Worm (Caenorhabditis elegans) whole organism, young adult: ENCODE results near the gene K10F12.7.

Experiments
- B0035.1 ChIP-seq: sonication (generic microtip); optimal IDR thresholded peaks from 2 replicates; lab custom pipeline; 2016; ENCODE audit warnings: missing genetic modification characterization, mild to moderate bottlenecking, missing compliant biosample characterization, missing genotype, missing genetic modification reagents
- B0261.1 ChIP-seq: sonication (generic microtip); optimal IDR thresholded peaks from 2 replicates; lab custom pipeline; 2016; ENCODE audit warnings: mild to moderate bottlenecking, missing genetic modification characterization, moderate library complexity, missing compliant biosample characterization
- B0336.3 ChIP-seq: fragments of 200-800 bp; sonication (Bioruptor generic); IDR thresholded peaks from 2 replicates; pipeline ENCODE4 v1.3.6; 2022; ENCODE audit warnings: missing genetic modification characterization, missing compliant biosample characterization
- F23B12.7 ChIP-seq: sonication (generic microtip); optimal IDR thresholded peaks from 2 replicates; lab custom pipeline; 2017; ENCODE audit warnings: missing genetic modification characterization, mild to moderate bottlenecking, missing compliant biosample characterization, antibody characterized with exemption, moderate library complexity; ENCODE audit not compliant: insufficient read depth
- F52B5.7 ChIP-seq: sonication (generic microtip); optimal IDR thresholded peaks from 2 replicates; lab custom pipeline; 2016; ENCODE audit warnings: mild to moderate bottlenecking, missing genetic modification characterization, missing compliant biosample characterization
- F57C9.4 ChIP-seq: sonication (generic microtip); optimal IDR thresholded peaks from 2 replicates; lab custom pipeline; 2017; ENCODE audit warnings: mild to moderate bottlenecking, missing genetic modification characterization, missing compliant biosample characterization
- K12H6.12 ChIP-seq: fragments of 200-800 bp; sonication (Bioruptor generic); optimal IDR thresholded peaks from 2 replicates; lab custom pipeline; 2018; ENCODE audit warnings: mild to moderate bottlenecking, missing genetic modification characterization, missing compliant biosample characterization
- Y67H2A.10 ChIP-seq: fragments of 200-800 bp; sonication (Bioruptor generic); conservative IDR thresholded peaks from 2 replicates; pipeline ENCODE4 v1.3.6; 2022; ENCODE audit warnings: missing genetic modification reagents, missing genetic modification characterization, missing compliant biosample characterization
- Y79H2A.3 ChIP-seq: fragments of 200-800 bp; sonication (Bioruptor generic); conservative IDR thresholded peaks from 2 replicates; pipeline ENCODE4 v1.3.6; 2022; ENCODE audit warnings: missing genetic modification reagents, missing genetic modification characterization, missing compliant biosample characterization
- ama-1 ChIP-seq, 3 experiments: fragments of 150-350 bp in 1 of 3; sonication (generic microtip) in 2 of 3; optimal IDR thresholded peaks; 2 replicates each; lab custom pipeline; 2014 to 2018; ENCODE audit warnings: missing biosample characterization in 2 of 3, missing genetic modification characterization in 2 of 3, missing genetic modification reagents in 2 of 3
- aptf-3 ChIP-seq: fragments of 200-800 bp; sonication (Bioruptor generic); IDR thresholded peaks from 2 replicates; pipeline ENCODE4 v1.3.6; 2022; ENCODE audit warnings: missing genetic modification characterization, missing compliant biosample characterization
- attf-3 ChIP-seq: fragments of 200-800 bp; sonication (Bioruptor generic); conservative IDR thresholded peaks from 2 replicates; pipeline ENCODE4 v1.3.6; 2022; ENCODE audit warnings: missing genetic modification reagents, missing genetic modification characterization, missing compliant biosample characterization
- cebp-1 ChIP-seq, 2 experiments: fragments of 200-800 bp in 1 of 2; sonication (Bioruptor generic) in 1 of 2; sonication (generic microtip) in 1 of 2; IDR thresholded peaks in 1 of 2; optimal IDR thresholded peaks in 1 of 2; 2 replicates each; pipeline versions ENCODE4 v1.3.6 to Lab custom; 2017 to 2022; ENCODE audit warnings: missing compliant biosample characterization in 2 of 2, missing genetic modification characterization in 2 of 2, mild to moderate bottlenecking in 1 of 2, missing genetic modification reagents in 1 of 2, moderate library complexity in 1 of 2
- cebp-2 ChIP-seq: fragments of 200-800 bp; sonication (Bioruptor generic); IDR thresholded peaks from 2 replicates; pipeline ENCODE4 v1.3.6; 2022; ENCODE audit warnings: missing genetic modification characterization, missing compliant biosample characterization
- ceh-27 ChIP-seq: fragments of 200-800 bp; sonication (Bioruptor generic); optimal IDR thresholded peaks from 2 replicates; lab custom pipeline; 2018; ENCODE audit warnings: mild to moderate bottlenecking, missing genetic modification characterization, moderate library complexity, missing compliant biosample characterization
- chd-7 ChIP-seq: sonication (generic microtip); optimal IDR thresholded peaks from 2 replicates; lab custom pipeline; 2016; ENCODE audit warnings: mild to moderate bottlenecking, missing genetic modification characterization, moderate library complexity, missing compliant biosample characterization
- die-1 ChIP-seq: sonication (generic microtip); optimal IDR thresholded peaks from 2 replicates; lab custom pipeline; 2016; ENCODE audit warnings: missing genotype, mild to moderate bottlenecking, missing genetic modification characterization, missing compliant biosample characterization
- egl-18 ChIP-seq: fragments of 200-800 bp; sonication (Bioruptor generic); IDR thresholded peaks from 2 replicates; pipeline ENCODE4 v1.3.6; 2022; ENCODE audit warnings: missing genetic modification reagents, missing genetic modification characterization, missing compliant biosample characterization
- ets-4 ChIP-seq: fragments of 200-800 bp; sonication (Bioruptor generic); optimal IDR thresholded peaks from 2 replicates; lab custom pipeline; 2018; ENCODE audit warnings: mild to moderate bottlenecking, missing genetic modification characterization, missing compliant biosample characterization
- gei-17 ChIP-seq: fragments of 200-800 bp; sonication (Bioruptor generic); optimal IDR thresholded peaks from 2 replicates; lab custom pipeline; 2018; ENCODE audit warnings: mild to moderate bottlenecking, missing genetic modification characterization, missing compliant biosample characterization
- hmg-1.2 ChIP-seq: fragments of 200-800 bp; sonication (Bioruptor generic); IDR thresholded peaks from 2 replicates; pipeline ENCODE4 v1.3.6; 2022; ENCODE audit warnings: missing genetic modification reagents, missing genetic modification characterization, missing compliant biosample characterization
- hmg-20 ChIP-seq: fragments of 200-800 bp; sonication (Bioruptor generic); IDR thresholded peaks from 2 replicates; pipeline ENCODE4 v1.3.6; 2022; ENCODE audit warnings: missing genetic modification reagents, missing genetic modification characterization, missing compliant biosample characterization
- lin-26 ChIP-seq: fragments of 200-800 bp; sonication (Bioruptor generic); IDR thresholded peaks from 2 replicates; pipeline ENCODE4 v1.3.6; 2022; ENCODE audit warnings: missing genetic modification reagents, missing genetic modification characterization, missing compliant biosample characterization
- lin-35 ChIP-seq, 3 experiments: fragments of 150-350 bp in 2 of 3; sonication (generic microtip) in 1 of 3; optimal IDR thresholded peaks; 2 replicates each; lab custom pipeline; 2014 to 2018; ENCODE audit warnings: missing biosample characterization in 3 of 3, missing genetic modification characterization in 3 of 3, missing genetic modification reagents in 3 of 3
- madf-3 ChIP-seq: fragments of 200-800 bp; sonication (Bioruptor generic); IDR thresholded peaks from 2 replicates; pipeline ENCODE4 v1.3.6; 2022; ENCODE audit warnings: missing genetic modification reagents, missing genetic modification characterization, missing compliant biosample characterization
- mcd-1 ChIP-seq: fragments of 200-800 bp; sonication (Bioruptor generic); IDR thresholded peaks from 2 replicates; pipeline ENCODE4 v1.3.6; 2022; ENCODE audit warnings: missing genetic modification reagents, missing genetic modification characterization, missing compliant biosample characterization
- nhr-27 ChIP-seq: fragments of 200-800 bp; sonication (Bioruptor generic); optimal IDR thresholded peaks from 2 replicates; lab custom pipeline; 2018; ENCODE audit warnings: mild to moderate bottlenecking, missing genetic modification characterization, moderate library complexity, missing compliant biosample characterization
- nhr-80 ChIP-seq: sonication (generic microtip); optimal IDR thresholded peaks from 2 replicates; lab custom pipeline; 2016; ENCODE audit warnings: missing genetic modification characterization, missing compliant biosample characterization
- nhr-90 ChIP-seq: sonication (generic microtip); optimal IDR thresholded peaks from 2 replicates; lab custom pipeline; 2016; ENCODE audit warnings: missing genotype, mild to moderate bottlenecking, missing genetic modification characterization, missing compliant biosample characterization
- pha-4 ChIP-seq: fragments of 150-350 bp; sonication (generic microtip); optimal IDR thresholded peaks from 2 replicates; lab custom pipeline; 2014; ENCODE audit warnings: missing biosample characterization, missing genetic modification reagents, missing genetic modification characterization
- snpc-3.4 ChIP-seq: sonication (generic microtip); optimal IDR thresholded peaks from 2 replicates; lab custom pipeline; 2017; ENCODE audit warnings: missing genetic modification characterization, mild to moderate bottlenecking, missing compliant biosample characterization, antibody characterized with exemption, moderate library complexity, missing genotype, missing genetic modification reagents
- snpc-4 ChIP-seq, 5 experiments: fragments of 150-350 bp in 1 of 5; sonication (generic microtip) in 4 of 5; optimal IDR thresholded peaks; 2 replicates each; lab custom pipeline; 2014 to 2018; ENCODE audit warnings: missing genetic modification characterization in 5 of 5, missing biosample characterization in 3 of 5, antibody characterized with exemption in 2 of 5, mild to moderate bottlenecking in 2 of 5, missing compliant biosample characterization in 2 of 5, missing genotype in 2 of 5, moderate library complexity in 2 of 5, missing genetic modification reagents in 1 of 5
- somi-1 ChIP-seq: fragments of 200-800 bp; sonication (Bioruptor generic); optimal IDR thresholded peaks from 2 replicates; lab custom pipeline; 2018; ENCODE audit warnings: mild to moderate bottlenecking, missing genetic modification characterization, missing compliant biosample characterization
- sptf-2 ChIP-seq: fragments of 200-800 bp; sonication (Bioruptor generic); optimal IDR thresholded peaks from 2 replicates; lab custom pipeline; 2018; ENCODE audit warnings: mild to moderate bottlenecking, missing genetic modification characterization, missing compliant biosample characterization
- tbp1 ChIP-seq: fragments of 200-800 bp; sonication (Bioruptor generic); optimal IDR thresholded peaks from 2 replicates; lab custom pipeline; 2018; ENCODE audit warnings: mild to moderate bottlenecking, missing genetic modification characterization, missing compliant biosample characterization
- unc-62 ChIP-seq: fragments of 150-350 bp; optimal IDR thresholded peaks from 2 replicates; lab custom pipeline; 2014; ENCODE audit warnings: missing biosample characterization, missing genetic modification reagents, missing genetic modification characterization
- zfh-2 ChIP-seq: fragments of 200-800 bp; sonication (Bioruptor generic); conservative IDR thresholded peaks from 2 replicates; pipeline ENCODE4 v1.3.6; 2022; ENCODE audit warnings: missing genetic modification reagents, missing genetic modification characterization, missing compliant biosample characterization
- ztf-18 ChIP-seq: sonication (generic microtip); optimal IDR thresholded peaks from 2 replicates; lab custom pipeline; 2016; ENCODE audit warnings: missing genotype, mild to moderate bottlenecking, missing genetic modification characterization, missing compliant biosample characterization
- ztf-26 ChIP-seq: sonication (generic microtip); optimal IDR thresholded peaks from 2 replicates; lab custom pipeline; 2017; ENCODE audit warnings: missing genetic modification characterization, missing compliant biosample characterization
- ztf-28 ChIP-seq: fragments of 200-800 bp; sonication (Bioruptor generic); IDR thresholded peaks from 2 replicates; pipeline ENCODE4 v1.3.6; 2022; ENCODE audit warnings: missing genetic modification reagents, missing genetic modification characterization, missing compliant biosample characterization
- ztf-6 ChIP-seq: fragments of 200-800 bp; sonication (Bioruptor generic); IDR thresholded peaks from 2 replicates; pipeline ENCODE4 v1.3.6; 2022; ENCODE audit warnings: missing genetic modification reagents, missing genetic modification characterization, missing compliant biosample characterization

Gene K10F12.7

ce11 chrIII:354545-355460 lies 27.6 kb downstream of the K10F12.7 start, which contains the start of gene gei-4 (continued):
- peak; percentile 50 for TF ChIP-seq tbp1
- TF ChIP-seq somi-1, result peak; percentile 69
- TF ChIP-seq chd-7 (tag; lab: Kevin White, UChicago), result peak; percentile 72
- TF ChIP-seq pha-4 (tag; lab: Kevin White, UChicago), result no peak
- peak; percentile 95 for TF ChIP-seq cebp-1 (GFP tag; IDR thresholded peaks at IDR 0.05; lab: Robert Waterston, UW)
- peak; percentile 100 for TF ChIP-seq cebp-1 (tag; optimal IDR thresholded peaks at IDR 0.05; lab: Kevin White, UChicago)
- peak; percentile 98 for TF ChIP-seq hmg-1.2 (GFP tag; lab: Robert Waterston, UW)
- no peak for TF ChIP-seq snpc-4 (GFP tag; optimal IDR thresholded peaks at IDR 0.05; lab: Kevin White, UChicago)
- TF ChIP-seq snpc-4 (tag; optimal IDR thresholded peaks at IDR 0.05; lab: Kevin White, UChicago), result peak in 2 of 4 experiments; percentile 55 to 79
- 0 out of 2 replicates have a peak, but pooled peaks have one; percentile 15 for TF ChIP-seq ztf-6
- no peak for TF ChIP-seq egl-18 (GFP tag; lab: Robert Waterston, UW)
- peak; percentile 90 for TF ChIP-seq B0336.3 (GFP tag; lab: Robert Waterston, UW)
- TF ChIP-seq die-1, result peak; percentile 1
- peak; percentile 41 for TF ChIP-seq ztf-18
- no peak for TF ChIP-seq ztf-28 (GFP tag; lab: Robert Waterston, UW)
- no peak for TF ChIP-seq snpc-3.4 (tag; lab: Kevin White, UChicago)
- TF ChIP-seq nhr-90 (tag; lab: Kevin White, UChicago), result peak; percentile 24
- TF ChIP-seq sptf-2, result peak; percentile 86
- TF ChIP-seq K12H6.12 (tag; lab: Kevin White, UChicago), result peak; percentile 94
- no peak for TF ChIP-seq F57C9.4 (tag; lab: Kevin White, UChicago)
- no peak for TF ChIP-seq aptf-3 (GFP tag; lab: Robert Waterston, UW)
- peak; percentile 48; the same call in 1 of the 2 replicates for TF ChIP-seq attf-3 (GFP tag; lab: Robert Waterston, UW)
- no peak for TF ChIP-seq F52B5.7 (tag; lab: Kevin White, UChicago)
- peak; percentile 79 for TF ChIP-seq ztf-26 (tag; lab: Kevin White, UChicago)
- TF ChIP-seq F23B12.7, result no peak
- peak; percentile 63 for TF ChIP-seq B0035.1 (tag; lab: Kevin White, UChicago)
- TF ChIP-seq lin-26 (GFP tag; lab: Robert Waterston, UW), result peak; percentile 46; the same call in 1 of the 2 replicates
- TF ChIP-seq Y79H2A.3, result no peak
- peak; percentile 75 for TF ChIP-seq mcd-1 (GFP tag; lab: Robert Waterston, UW)
- TF ChIP-seq Y67H2A.10, result 0 out of 2 replicates have a peak, but pooled peaks have one; percentile 47
- TF ChIP-seq zfh-2 (GFP tag; lab: Robert Waterston, UW), result peak; percentile 100
- TF ChIP-seq gei-17 (GFP tag; lab: Kevin White, UChicago), result peak; percentile 58
- no peak for TF ChIP-seq cebp-2
- TF ChIP-seq nhr-80 (tag; lab: Kevin White, UChicago), result peak; percentile 91
- TF ChIP-seq unc-62 (GFP tag; lab: Kevin White, UChicago), result no peak
- TF ChIP-seq B0261.1 (tag; lab: Kevin White, UChicago), result no peak
- no peak for TF ChIP-seq nhr-27 (tag; lab: Kevin White, UChicago)
- TF ChIP-seq hmg-20 (GFP tag; lab: Robert Waterston, UW), result peak; percentile 54; the same call in 1 of the 2 replicates
- peak; percentile 79 for TF ChIP-seq ets-4 (GFP tag; lab: Kevin White, UChicago)
- peak; percentile 62 for TF ChIP-seq ama-1 (optimal IDR thresholded peaks at IDR 0.05; lab: Kevin White, UChicago)
- TF ChIP-seq ama-1 (GFP tag; optimal IDR thresholded peaks at IDR 0.05; lab: Kevin White, UChicago), result no peak
- 0 out of 2 replicates have a peak, but pooled peaks have one; percentile 21 for TF ChIP-seq madf-3 (GFP tag; lab: Robert Waterston, UW)
- TF ChIP-seq ceh-27, result peak; percentile 82
- peak in 1 of 3 experiments; percentile 52 for TF ChIP-seq lin-35 (GFP tag; optimal IDR thresholded peaks at IDR 0.05; lab: Kevin White, UChicago)
